Worm (Caenorhabditis elegans) whole organism, L4/young adult: ENCODE measurements around the gene byn-1.

Experiments used
- W03F9.2 ChIP-seq: fragments of 150-350 bp; optimal IDR thresholded peaks from 2 replicates; lab custom pipeline; 2014; ENCODE audit warnings: missing biosample characterization, missing genetic modification characterization
- dao-5 ChIP-seq: sonication (generic microtip); optimal IDR thresholded peaks from 2 replicates; lab custom pipeline; 2016; ENCODE audit warnings: missing genotype, missing genetic modification characterization, moderate library complexity, missing compliant biosample characterization
- him-1 ChIP-seq: sonication (generic microtip); optimal IDR thresholded peaks from 2 replicates; lab custom pipeline; 2016; ENCODE audit warnings: missing genotype, missing genetic modification reagents, missing genetic modification characterization, missing compliant biosample characterization

ce11 chrIII:6900609-6901008 is 31.2 kb upstream of the byn-1 start:
- TF ChIP-seq dao-5 (tag; lab: Kevin White, UChicago) (no peak), W03F9.2 (tag; lab: Kevin White, UChicago) (no peak), him-1 (tag; lab: Kevin White, UChicago) (no peak)
